Fruit fly (Drosophila melanogaster): ENCODE data around the gene CG15387.

- TF ChIP-seq sima (GFP tag; optimal IDR thresholded peaks at IDR 0.05) (no peak), CG12769 (tag; optimal IDR thresholded peaks at IDR 0.05) (peak; percentile 55), Six4 (GFP tag; optimal IDR thresholded peaks at IDR 0.05) (no peak), psq (GFP tag; optimal IDR thresholded peaks at IDR 0.05) (peak; percentile 28), H2.0 (GFP tag; IDR thresholded peaks at IDR 0.05) (no peak), da (GFP tag; optimal IDR thresholded peaks at IDR 0.05) (no peak), CG8765 (GFP tag; IDR thresholded peaks at IDR 0.05) (no peak), lola (GFP tag; optimal IDR thresholded peaks at IDR 0.05) (no peak), Hr51 (GFP tag; optimal IDR thresholded peaks at IDR 0.05) (no peak), kni (GFP tag; optimal IDR thresholded peaks at IDR 0.05) (peak; percentile 84), lab (GFP tag; optimal IDR thresholded peaks at IDR 0.05) (peak; percentile 55)
These were observed 23.0 kb downstream of the CG15387 start for dm6 chr2L:2202853-2203717.

Data from whole organism, embryonic.